Fruit fly (Drosophila melanogaster) Kc167 (cell line): ENCODE measurements around the gene Or22a.

ENCODE experiments used
- Sin3A ChIP-seq: fragments of >200 bp; optimal IDR thresholded peaks from 2 replicates; lab custom pipeline; 2018; ENCODE audit warnings: missing external identifiers
- h ChIP-seq: fragments of >200 bp; optimal IDR thresholded peaks from 3 replicates; lab custom pipeline; 2018; ENCODE audit warnings: missing external identifiers
- psq ChIP-seq: fragments of >200 bp; optimal IDR thresholded peaks from 2 replicates; lab custom pipeline; 2017; ENCODE audit warnings: missing external identifiers
- ttk ChIP-seq: sonication (Bioruptor generic); optimal IDR thresholded peaks from 2 replicates; lab custom pipeline; 2017; ENCODE audit warnings: missing external identifiers

DNA sequence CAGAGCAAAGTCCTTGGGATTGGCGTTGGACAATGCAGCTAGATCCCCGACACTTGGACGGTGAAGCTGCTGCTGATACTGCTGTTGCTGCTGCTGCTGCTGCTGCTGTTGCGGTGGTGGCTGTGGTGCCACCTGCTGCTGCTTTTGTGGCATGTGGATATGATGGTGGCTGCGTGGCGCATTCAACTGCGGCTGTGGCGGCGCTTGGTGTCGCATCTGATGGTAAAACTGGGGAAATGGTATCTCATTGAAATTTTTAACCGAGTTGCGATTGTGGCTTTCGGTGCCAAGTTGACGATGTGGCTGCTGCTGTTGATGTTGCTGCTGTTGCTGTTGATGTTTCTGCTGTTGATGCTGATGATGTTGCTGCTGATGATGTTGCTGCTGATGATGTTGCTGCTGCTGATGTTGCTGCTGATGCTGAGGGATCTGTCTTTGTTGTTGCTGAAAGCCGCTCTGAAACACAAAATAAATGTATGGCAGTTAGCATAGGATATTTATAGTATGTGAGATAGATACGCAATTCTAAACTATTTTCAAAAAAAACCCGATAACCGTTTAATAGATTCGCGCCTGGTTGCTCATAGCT is 21.2 kb upstream of the Or22a start:
- TF ChIP-seq psq = no peak
- no peak for TF ChIP-seq Sin3A (lab: Kevin White, UChicago)
- TF ChIP-seq h = no peak
- no peak for TF ChIP-seq ttk (lab: Kevin White, UChicago)
